Worm (Caenorhabditis elegans) whole organism, young adult: ENCODE data around the gene F59A7.5.
A peak's percentile ranks its signal among the peaks of the same experiment; 100 is the strongest.

Experiments used
- B0336.3 ChIP-seq: fragments of 200-800 bp; sonication (Bioruptor generic); IDR thresholded peaks from 2 replicates; pipeline ENCODE4 v1.3.6; 2022; ENCODE audit warnings: missing genetic modification characterization, missing compliant biosample characterization
- D2030.7 ChIP-seq: fragments of 200-800 bp; sonication (Bioruptor generic); IDR thresholded peaks from 2 replicates; pipeline ENCODE4 v1.3.6; 2022; ENCODE audit warnings: missing genetic modification reagents, missing genetic modification characterization, missing compliant biosample characterization
- F33H1.4 ChIP-seq: fragments of 200-800 bp; sonication (Bioruptor generic); IDR thresholded peaks from 2 replicates; pipeline ENCODE4 v1.3.6; 2022; ENCODE audit warnings: missing genetic modification reagents, missing genetic modification characterization, missing compliant biosample characterization
- F37B4.10 ChIP-seq: fragments of 200-800 bp; sonication (Bioruptor generic); IDR thresholded peaks from 2 replicates; pipeline ENCODE4 v1.3.6; 2022; ENCODE audit warnings: missing genetic modification characterization, missing compliant biosample characterization
- F39B2.1 ChIP-seq: fragments of 200-800 bp; sonication (Bioruptor generic); IDR thresholded peaks from 2 replicates; pipeline ENCODE4 v1.3.6; 2022; ENCODE audit warnings: missing genetic modification reagents, missing genetic modification characterization, missing compliant biosample characterization
- F49E8.2 ChIP-seq: sonication (generic microtip); optimal IDR thresholded peaks from 3 replicates; lab custom pipeline; 2017; ENCODE audit warnings: missing genetic modification characterization, mild to moderate bottlenecking, missing compliant biosample characterization, antibody characterized with exemption, moderate library complexity; ENCODE audit not compliant: insufficient read depth
- T26A5.8 ChIP-seq: sonication (generic microtip); optimal IDR thresholded peaks from 2 replicates; lab custom pipeline; 2016; ENCODE audit warnings: missing genetic modification characterization, missing compliant biosample characterization
- Y53F4B.3 ChIP-seq: fragments of 200-800 bp; sonication (Bioruptor generic); IDR thresholded peaks from 2 replicates; pipeline ENCODE4 v1.3.6; 2022; ENCODE audit warnings: missing genetic modification reagents, missing genetic modification characterization, missing compliant biosample characterization
- Y53G8AR.9 ChIP-seq: fragments of 200-800 bp; sonication (Bioruptor generic); conservative IDR thresholded peaks from 2 replicates; pipeline ENCODE4 v1.3.6; 2022; ENCODE audit warnings: missing genetic modification reagents, missing genetic modification characterization, missing compliant biosample characterization
- attf-6 ChIP-seq: fragments of 200-800 bp; sonication (Bioruptor generic); IDR thresholded peaks from 2 replicates; pipeline ENCODE4 v1.3.6; 2022; ENCODE audit warnings: missing genetic modification reagents, missing genetic modification characterization, missing compliant biosample characterization
- cebp-1 ChIP-seq, 2 experiments: fragments of 200-800 bp in 1 of 2; sonication (Bioruptor generic) in 1 of 2; sonication (generic microtip) in 1 of 2; IDR thresholded peaks in 1 of 2; optimal IDR thresholded peaks in 1 of 2; 2 replicates each; pipeline versions ENCODE4 v1.3.6 to Lab custom; 2017 to 2022; ENCODE audit warnings: missing compliant biosample characterization in 2 of 2, missing genetic modification characterization in 2 of 2, mild to moderate bottlenecking in 1 of 2, missing genetic modification reagents in 1 of 2, moderate library complexity in 1 of 2
- ceh-58 ChIP-seq: fragments of 200-800 bp; sonication (Bioruptor generic); IDR thresholded peaks from 2 replicates; pipeline ENCODE4 v1.3.6; 2022; ENCODE audit warnings: missing genetic modification characterization, missing compliant biosample characterization
- ceh-79 ChIP-seq: sonication (generic microtip); optimal IDR thresholded peaks from 2 replicates; lab custom pipeline; 2017; ENCODE audit warnings: mild to moderate bottlenecking, missing genetic modification characterization, missing compliant biosample characterization
- ceh-91 ChIP-seq: fragments of 200-800 bp; sonication (Bioruptor generic); IDR thresholded peaks from 2 replicates; pipeline ENCODE4 v1.3.6; 2022; ENCODE audit warnings: missing genetic modification reagents, missing genetic modification characterization, missing compliant biosample characterization
- dox-1 ChIP-seq: fragments of 200-800 bp; sonication (Bioruptor generic); IDR thresholded peaks from 2 replicates; pipeline ENCODE4 v1.3.6; 2022; ENCODE audit warnings: missing genetic modification reagents, missing genetic modification characterization, missing compliant biosample characterization
- dpff-1 ChIP-seq: sonication (generic microtip); optimal IDR thresholded peaks from 2 replicates; lab custom pipeline; 2017; ENCODE audit warnings: mild to moderate bottlenecking, missing genetic modification characterization, missing compliant biosample characterization
- dpl-1 ChIP-seq: fragments of 150-350 bp; optimal IDR thresholded peaks from 2 replicates; lab custom pipeline; 2014; ENCODE audit warnings: missing biosample characterization, missing genetic modification reagents, missing genetic modification characterization
- egl-44 ChIP-seq: fragments of 200-800 bp; sonication (Bioruptor generic); IDR thresholded peaks from 2 replicates; pipeline ENCODE4 v1.3.6; 2022; ENCODE audit warnings: missing genetic modification reagents, missing genetic modification characterization, missing compliant biosample characterization
- ekl-4 ChIP-seq: fragments of 200-800 bp; sonication (Bioruptor generic); IDR thresholded peaks from 2 replicates; pipeline ENCODE4 v1.3.6; 2022; ENCODE audit warnings: missing genetic modification reagents, missing genetic modification characterization, missing compliant biosample characterization
- hmg-1.2 ChIP-seq: fragments of 200-800 bp; sonication (Bioruptor generic); IDR thresholded peaks from 2 replicates; pipeline ENCODE4 v1.3.6; 2022; ENCODE audit warnings: missing genetic modification reagents, missing genetic modification characterization, missing compliant biosample characterization
- hrde-1 ChIP-seq: sonication (generic microtip); optimal IDR thresholded peaks from 2 replicates; lab custom pipeline; 2016; ENCODE audit warnings: missing genetic modification characterization, mild to moderate bottlenecking, missing compliant biosample characterization, moderate library complexity, missing genotype, missing genetic modification reagents, borderline replicate concordance
- lin-26 ChIP-seq: fragments of 200-800 bp; sonication (Bioruptor generic); IDR thresholded peaks from 2 replicates; pipeline ENCODE4 v1.3.6; 2022; ENCODE audit warnings: missing genetic modification reagents, missing genetic modification characterization, missing compliant biosample characterization
- lin-35 ChIP-seq, 3 experiments: fragments of 150-350 bp in 2 of 3; sonication (generic microtip) in 1 of 3; optimal IDR thresholded peaks; 2 replicates each; lab custom pipeline; 2014 to 2018; ENCODE audit warnings: missing biosample characterization in 3 of 3, missing genetic modification characterization in 3 of 3, missing genetic modification reagents in 3 of 3
- lin-40 ChIP-seq: sonication (generic microtip); optimal IDR thresholded peaks from 2 replicates; lab custom pipeline; 2016; ENCODE audit warnings: missing genetic modification characterization, mild to moderate bottlenecking, missing compliant biosample characterization, missing genotype, missing genetic modification reagents
- lsy-27 ChIP-seq: sonication (generic microtip); optimal IDR thresholded peaks from 2 replicates; lab custom pipeline; 2017; ENCODE audit warnings: missing genetic modification characterization, mild to moderate bottlenecking, missing compliant biosample characterization, antibody characterized with exemption, missing genotype, borderline replicate concordance; ENCODE audit not compliant: insufficient read depth
- madf-3 ChIP-seq: fragments of 200-800 bp; sonication (Bioruptor generic); IDR thresholded peaks from 2 replicates; pipeline ENCODE4 v1.3.6; 2022; ENCODE audit warnings: missing genetic modification reagents, missing genetic modification characterization, missing compliant biosample characterization
- madf-6 ChIP-seq: fragments of 200-800 bp; sonication (Bioruptor generic); IDR thresholded peaks from 2 replicates; pipeline ENCODE4 v1.3.6; 2022; ENCODE audit warnings: missing genetic modification reagents, missing genetic modification characterization, missing compliant biosample characterization
- madf-8 ChIP-seq: fragments of 200-800 bp; sonication (Bioruptor generic); conservative IDR thresholded peaks from 2 replicates; pipeline ENCODE4 v1.3.6; 2022; ENCODE audit warnings: missing genetic modification reagents, missing genetic modification characterization, missing compliant biosample characterization
- mxl-1 ChIP-seq: sonication (generic microtip); optimal IDR thresholded peaks from 2 replicates; lab custom pipeline; 2016; ENCODE audit warnings: missing genetic modification characterization, missing compliant biosample characterization
- nfyb-1 ChIP-seq: fragments of 200-800 bp; sonication (Bioruptor generic); IDR thresholded peaks from 2 replicates; pipeline ENCODE4 v1.3.6; 2022; ENCODE audit warnings: missing genetic modification reagents, missing genetic modification characterization, missing compliant biosample characterization
- nhr-120 ChIP-seq: fragments of 200-800 bp; sonication (Bioruptor generic); IDR thresholded peaks from 2 replicates; pipeline ENCODE4 v1.3.6; 2022; ENCODE audit warnings: missing genetic modification characterization, missing compliant biosample characterization
- nhr-90 ChIP-seq: sonication (generic microtip); optimal IDR thresholded peaks from 2 replicates; lab custom pipeline; 2016; ENCODE audit warnings: missing genotype, mild to moderate bottlenecking, missing genetic modification characterization, missing compliant biosample characterization
- pbrm-1 ChIP-seq: fragments of 200-800 bp; sonication (Bioruptor generic); IDR thresholded peaks from 2 replicates; pipeline ENCODE4 v1.3.6; 2022; ENCODE audit warnings: missing genetic modification reagents, missing genetic modification characterization, missing compliant biosample characterization
- repo-1 ChIP-seq: sonication (generic microtip); optimal IDR thresholded peaks from 2 replicates; lab custom pipeline; 2017; ENCODE audit warnings: mild to moderate bottlenecking, missing genetic modification characterization, missing compliant biosample characterization
- snpc-1.3 ChIP-seq: sonication (generic microtip); optimal IDR thresholded peaks from 2 replicates; lab custom pipeline; 2017; ENCODE audit warnings: missing genetic modification characterization, mild to moderate bottlenecking, missing compliant biosample characterization, antibody characterized with exemption, moderate library complexity, missing genotype, missing genetic modification reagents; ENCODE audit not compliant: insufficient read depth
- snpc-3.4 ChIP-seq: sonication (generic microtip); optimal IDR thresholded peaks from 2 replicates; lab custom pipeline; 2017; ENCODE audit warnings: missing genetic modification characterization, mild to moderate bottlenecking, missing compliant biosample characterization, antibody characterized with exemption, moderate library complexity, missing genotype, missing genetic modification reagents
- snpc-4 ChIP-seq, 5 experiments: fragments of 150-350 bp in 1 of 5; sonication (generic microtip) in 4 of 5; optimal IDR thresholded peaks; 2 replicates each; lab custom pipeline; 2014 to 2018; ENCODE audit warnings: missing genetic modification characterization in 5 of 5, missing biosample characterization in 3 of 5, antibody characterized with exemption in 2 of 5, mild to moderate bottlenecking in 2 of 5, missing compliant biosample characterization in 2 of 5, missing genotype in 2 of 5, moderate library complexity in 2 of 5, missing genetic modification reagents in 1 of 5
- tbp1 ChIP-seq: fragments of 200-800 bp; sonication (Bioruptor generic); optimal IDR thresholded peaks from 2 replicates; lab custom pipeline; 2018; ENCODE audit warnings: mild to moderate bottlenecking, missing genetic modification characterization, missing compliant biosample characterization
- tbx-9 ChIP-seq: sonication (generic microtip); optimal IDR thresholded peaks from 2 replicates; lab custom pipeline; 2016; ENCODE audit warnings: borderline replicate concordance, missing genetic modification characterization, inconsistent platforms, missing compliant biosample characterization
- zfh-2 ChIP-seq: fragments of 200-800 bp; sonication (Bioruptor generic); conservative IDR thresholded peaks from 2 replicates; pipeline ENCODE4 v1.3.6; 2022; ENCODE audit warnings: missing genetic modification reagents, missing genetic modification characterization, missing compliant biosample characterization
- ztf-22 ChIP-seq: fragments of 200-800 bp; sonication (Bioruptor generic); optimal IDR thresholded peaks from 2 replicates; lab custom pipeline; 2018; ENCODE audit warnings: mild to moderate bottlenecking, missing genetic modification characterization, moderate library complexity, missing compliant biosample characterization
- ztf-25 ChIP-seq: fragments of 200-800 bp; sonication (Bioruptor generic); IDR thresholded peaks from 2 replicates; pipeline ENCODE4 v1.3.6; 2022; ENCODE audit warnings: missing genetic modification reagents, missing genetic modification characterization, missing compliant biosample characterization

The F59A7.5 gene

ce11 chrV:2067985-2068499 lies 45.6 kb downstream of the F59A7.5 start, which contains the start of gene lbp-9 (continued):
- TF ChIP-seq snpc-4 (GFP tag; optimal IDR thresholded peaks at IDR 0.05; lab: Kevin White, UChicago) (no peak), snpc-4 (tag; optimal IDR thresholded peaks at IDR 0.05; lab: Kevin White, UChicago) (peak in 1 of 4 experiments; percentile 12), F39B2.1 (GFP tag; lab: Robert Waterston, UW) (no peak), ztf-22 (GFP tag; lab: Kevin White, UChicago) (no peak), F37B4.10 (GFP tag; lab: Robert Waterston, UW) (no peak), ztf-25 (GFP tag; lab: Robert Waterston, UW) (no peak), hmg-1.2 (GFP tag; lab: Robert Waterston, UW) (peak; percentile 76; the same call in 1 of the 2 replicates), ceh-91 (GFP tag; lab: Robert Waterston, UW) (no peak), B0336.3 (GFP tag; lab: Robert Waterston, UW) (peak; percentile 38; the same call in 1 of the 2 replicates), ceh-58 (GFP tag; lab: Robert Waterston, UW) (no peak), lin-40 (peak; percentile 2), ceh-79 (tag; lab: Kevin White, UChicago) (no peak), egl-44 (peak; percentile 43; the same call in 1 of the 2 replicates), pbrm-1 (GFP tag; lab: Robert Waterston, UW) (0 out of 2 replicates have a peak, but pooled peaks have one; percentile 67), lin-35 (GFP tag; optimal IDR thresholded peaks at IDR 0.05; lab: Kevin White, UChicago) (no peak)

- no peak for TF ChIP-seq dpff-1 (tag; lab: Kevin White, UChicago)
- peak; percentile 62 for TF ChIP-seq zfh-2 (GFP tag; lab: Robert Waterston, UW)
- no peak for TF ChIP-seq nhr-120 (GFP tag; lab: Robert Waterston, UW)
- peak; percentile 8 for TF ChIP-seq mxl-1 (tag; lab: Kevin White, UChicago)
- no peak for TF ChIP-seq hrde-1 (tag; lab: Kevin White, UChicago)
- TF ChIP-seq madf-6 (GFP tag; lab: Robert Waterston, UW) = peak; percentile 50
- 0 out of 2 replicates have a peak, but pooled peaks have one; percentile 7 for TF ChIP-seq F33H1.4 (GFP tag; lab: Robert Waterston, UW)
- no peak for TF ChIP-seq nhr-90 (tag; lab: Kevin White, UChicago)
- no peak for TF ChIP-seq dpl-1 (GFP tag; lab: Kevin White, UChicago)
- TF ChIP-seq cebp-1 (GFP tag; IDR thresholded peaks at IDR 0.05; lab: Robert Waterston, UW) = no peak
- TF ChIP-seq cebp-1 (tag; optimal IDR thresholded peaks at IDR 0.05; lab: Kevin White, UChicago) = no peak
- TF ChIP-seq snpc-1.3 (tag; lab: Kevin White, UChicago) = peak; percentile 28
- TF ChIP-seq dox-1 = peak; percentile 32; the same call in 1 of the 2 replicates
- peak; percentile 7; the same call in 1 of the 2 replicates for TF ChIP-seq lin-26 (GFP tag; lab: Robert Waterston, UW)
- TF ChIP-seq nfyb-1 (GFP tag; lab: Robert Waterston, UW) = no peak
- no peak for TF ChIP-seq F49E8.2
- no peak for TF ChIP-seq D2030.7 (GFP tag; lab: Robert Waterston, UW)
- no peak for TF ChIP-seq madf-8 (GFP tag; lab: Robert Waterston, UW)
- TF ChIP-seq lsy-27 = no peak
- no peak for TF ChIP-seq tbx-9 (tag; lab: Kevin White, UChicago)
- peak; percentile 58 for TF ChIP-seq ekl-4 (GFP tag; lab: Robert Waterston, UW)
- TF ChIP-seq snpc-4 (GFP tag; optimal IDR thresholded peaks at IDR 0.05; lab: Kevin White, UChicago) = no peak
- no peak for TF ChIP-seq snpc-4 (tag; optimal IDR thresholded peaks at IDR 0.05; lab: Kevin White, UChicago)
- no peak for TF ChIP-seq ceh-58 (GFP tag; lab: Robert Waterston, UW)
- TF ChIP-seq madf-3 (GFP tag; lab: Robert Waterston, UW) = peak; percentile 52; the same call in 1 of the 2 replicates
- TF ChIP-seq Y53G8AR.9 (GFP tag; lab: Robert Waterston, UW) = no peak
- no peak for TF ChIP-seq T26A5.8 (tag; lab: Kevin White, UChicago)
- TF ChIP-seq snpc-3.4 (tag; lab: Kevin White, UChicago) = peak; percentile 13
- TF ChIP-seq attf-6 (GFP tag; lab: Robert Waterston, UW) = 0 out of 2 replicates have a peak, but pooled peaks have one; percentile 40
- peak; percentile 8 for TF ChIP-seq tbp1 (GFP tag; lab: Kevin White, UChicago)
- TF ChIP-seq lin-40 = no peak
- TF ChIP-seq Y53F4B.3 (GFP tag; lab: Robert Waterston, UW) = no peak
- no peak for TF ChIP-seq repo-1 (tag; lab: Kevin White, UChicago)
Observed at ce11 chrV:2068728-2069443, 46.4 kb downstream of the F59A7.5 start.
